Worm (Caenorhabditis elegans) whole organism, L1 larva: Measurements from ENCODE around the gene oma-1.

Experiments used
- C16A3.4 ChIP-seq: fragments of 150-350 bp; optimal IDR thresholded peaks from 2 replicates; lab custom pipeline; 2014; ENCODE audit warnings: missing biosample characterization, missing genetic modification characterization
- F16B12.6 ChIP-seq: fragments of 150-350 bp; optimal IDR thresholded peaks from 2 replicates; lab custom pipeline; 2014; ENCODE audit warnings: missing biosample characterization, missing genetic modification characterization
- Y116A8C.19 ChIP-seq: sonication (generic microtip); optimal IDR thresholded peaks from 2 replicates; lab custom pipeline; 2016; ENCODE audit warnings: missing compliant biosample characterization, missing genetic modification characterization, borderline replicate concordance
- aha-1 ChIP-seq: fragments of 150-350 bp; optimal IDR thresholded peaks from 2 replicates; lab custom pipeline; 2014; ENCODE audit warnings: missing biosample characterization, missing genetic modification characterization
- alr-1 ChIP-seq: fragments of 200-800 bp; sonication (Bioruptor generic); optimal IDR thresholded peaks from 2 replicates; lab custom pipeline; 2018; ENCODE audit warnings: borderline replicate concordance, mild to moderate bottlenecking, missing genetic modification characterization, missing compliant biosample characterization
- blmp-1 ChIP-seq: fragments of 150-350 bp; optimal IDR thresholded peaks from 2 replicates; lab custom pipeline; 2014; ENCODE audit warnings: missing biosample characterization, missing genetic modification characterization
- ceh-63 ChIP-seq: fragments of 200-800 bp; sonication (Bioruptor generic); optimal IDR thresholded peaks from 2 replicates; lab custom pipeline; 2018; ENCODE audit warnings: mild to moderate bottlenecking, missing genetic modification characterization, missing compliant biosample characterization
- ceh-82 ChIP-seq, 3 experiments: fragments of 150-350 bp in 1 of 3; sonication (generic microtip) in 2 of 3; optimal IDR thresholded peaks; 2 replicates each; lab custom pipeline; 2014 to 2017; ENCODE audit warnings: missing biosample characterization in 3 of 3, missing genetic modification characterization in 3 of 3
- ceh-88 ChIP-seq: fragments of 200-800 bp; sonication (Bioruptor generic); IDR thresholded peaks from 2 replicates; pipeline ENCODE4 v1.3.6; 2022; ENCODE audit warnings: missing genetic modification characterization, missing compliant biosample characterization
- ceh-90 ChIP-seq: sonication (generic microtip); optimal IDR thresholded peaks from 2 replicates; lab custom pipeline; 2016; ENCODE audit warnings: missing genetic modification characterization, missing compliant biosample characterization
- dpl-1 ChIP-seq, 3 experiments: fragments of 150-350 bp in 2 of 3; sonication (generic microtip) in 1 of 3; optimal IDR thresholded peaks; 2 replicates each; lab custom pipeline; 2014 to 2017; ENCODE audit warnings: missing biosample characterization in 3 of 3, missing genetic modification characterization in 3 of 3, missing genetic modification reagents in 3 of 3
- dsc-1 ChIP-seq: sonication (generic microtip); optimal IDR thresholded peaks from 2 replicates; lab custom pipeline; 2016; ENCODE audit warnings: mild to moderate bottlenecking, missing genetic modification characterization, missing compliant biosample characterization
- egl-13 ChIP-seq: sonication (generic microtip); optimal IDR thresholded peaks from 2 replicates; lab custom pipeline; 2016; ENCODE audit warnings: missing genotype, missing genetic modification reagents, missing genetic modification characterization, missing compliant biosample characterization
- egl-27 ChIP-seq, 2 experiments: fragments of 150-350 bp in 1 of 2; sonication (generic microtip); optimal IDR thresholded peaks; 3 replicates each; lab custom pipeline; 2017 to 2018; ENCODE audit warnings: missing biosample characterization in 2 of 2, missing genetic modification characterization in 2 of 2, missing genetic modification reagents in 2 of 2
- elt-3 ChIP-seq, 6 experiments: fragments of 150-350 bp in 1 of 6; sonication (generic microtip); optimal IDR thresholded peaks; 2 replicates each; lab custom pipeline; 2017 to 2018; ENCODE audit warnings: missing biosample characterization in 6 of 6, missing genetic modification characterization in 6 of 6, inconsistent platforms in 1 of 6
- fos-1 ChIP-seq: fragments of 150-350 bp; optimal IDR thresholded peaks from 2 replicates; lab custom pipeline; 2014; ENCODE audit warnings: missing biosample characterization, missing genetic modification characterization
- grh-1 ChIP-seq: fragments of 200-800 bp; sonication (Bioruptor generic); IDR thresholded peaks from 2 replicates; pipeline ENCODE4 v1.3.6; 2022; ENCODE audit warnings: missing genetic modification reagents, missing genetic modification characterization, missing compliant biosample characterization
- hlh-4 ChIP-seq: sonication (generic microtip); optimal IDR thresholded peaks from 2 replicates; lab custom pipeline; 2016; ENCODE audit warnings: mild to moderate bottlenecking, missing genetic modification characterization, missing compliant biosample characterization
- hpl-2 ChIP-seq: fragments of 150-350 bp; optimal IDR thresholded peaks from 2 replicates; lab custom pipeline; 2014; ENCODE audit warnings: missing biosample characterization, missing genetic modification reagents, missing genetic modification characterization
- irx-1 ChIP-seq: sonication (generic microtip); optimal IDR thresholded peaks from 2 replicates; lab custom pipeline; 2016; ENCODE audit warnings: missing genetic modification characterization, missing compliant biosample characterization
- lin-14 ChIP-seq: fragments of 200-800 bp; sonication (Bioruptor generic); optimal IDR thresholded peaks from 2 replicates; lab custom pipeline; 2018; ENCODE audit warnings: mild to moderate bottlenecking, missing genetic modification characterization, moderate library complexity, missing compliant biosample characterization
- lin-15B ChIP-seq: fragments of 150-350 bp; sonication (generic microtip); optimal IDR thresholded peaks from 3 replicates; lab custom pipeline; 2014; ENCODE audit warnings: missing biosample characterization, missing genetic modification characterization
- lin-35 ChIP-seq, 2 experiments: fragments of 150-350 bp; optimal IDR thresholded peaks; 2 replicates each; lab custom pipeline; 2014; ENCODE audit warnings: missing biosample characterization in 2 of 2, missing genetic modification characterization in 2 of 2, missing genetic modification reagents in 2 of 2
- lsy-2 ChIP-seq, 2 experiments: fragments of 150-350 bp; optimal IDR thresholded peaks; 2 replicates each; lab custom pipeline; 2014; ENCODE audit warnings: missing biosample characterization in 2 of 2, missing genetic modification characterization in 2 of 2
- mdl-1 ChIP-seq, 2 experiments: fragments of 150-350 bp; optimal IDR thresholded peaks; 2 replicates each; lab custom pipeline; 2014 to 2017; ENCODE audit warnings: missing biosample characterization in 2 of 2, missing genetic modification characterization in 2 of 2, inconsistent platforms in 1 of 2
- mep-1 ChIP-seq: fragments of 150-350 bp; optimal IDR thresholded peaks from 2 replicates; lab custom pipeline; 2014; ENCODE audit warnings: missing biosample characterization, missing genetic modification characterization
- nhr-12 ChIP-seq: sonication (generic microtip); optimal IDR thresholded peaks from 2 replicates; lab custom pipeline; 2017; ENCODE audit warnings: missing biosample characterization, missing genetic modification characterization
- nhr-19 ChIP-seq: fragments of 200-800 bp; sonication (Bioruptor generic); conservative IDR thresholded peaks from 2 replicates; pipeline ENCODE4 v1.3.6; 2022; ENCODE audit warnings: missing genetic modification characterization, missing compliant biosample characterization
- nhr-20 ChIP-seq: sonication (generic microtip); optimal IDR thresholded peaks from 2 replicates; lab custom pipeline; 2016; ENCODE audit warnings: mild to moderate bottlenecking, missing genetic modification characterization, missing compliant biosample characterization
- nhr-237 ChIP-seq: fragments of 150-350 bp; optimal IDR thresholded peaks from 2 replicates; lab custom pipeline; 2014; ENCODE audit warnings: missing biosample characterization, missing genetic modification characterization
- nhr-28 ChIP-seq: fragments of 150-350 bp; optimal IDR thresholded peaks from 2 replicates; lab custom pipeline; 2014; ENCODE audit warnings: missing biosample characterization, missing genetic modification characterization
- nhr-47 ChIP-seq: sonication (generic microtip); optimal IDR thresholded peaks from 2 replicates; lab custom pipeline; 2016; ENCODE audit warnings: mild to moderate bottlenecking, missing genetic modification characterization, moderate library complexity, missing compliant biosample characterization
- nhr-71 ChIP-seq: sonication (generic microtip); optimal IDR thresholded peaks from 2 replicates; lab custom pipeline; 2016; ENCODE audit warnings: mild to moderate bottlenecking, missing genetic modification characterization, moderate library complexity, missing compliant biosample characterization
- nhr-77 ChIP-seq: fragments of 150-350 bp; optimal IDR thresholded peaks from 2 replicates; lab custom pipeline; 2014; ENCODE audit warnings: missing biosample characterization, missing genetic modification characterization
- nhr-85 ChIP-seq: sonication (generic microtip); peaks from one replicate; lab custom pipeline; 2016; ENCODE audit warnings: missing genetic modification characterization, inconsistent platforms, missing compliant biosample characterization
- rnt-1 ChIP-seq: sonication (generic microtip); optimal IDR thresholded peaks from 2 replicates; lab custom pipeline; 2016; ENCODE audit warnings: mild to moderate bottlenecking, missing genetic modification characterization, moderate library complexity, missing compliant biosample characterization
- skn-1 ChIP-seq: fragments of 150-350 bp; optimal IDR thresholded peaks from 2 replicates; lab custom pipeline; 2014; ENCODE audit warnings: missing biosample characterization, missing genetic modification characterization
- snu-23 ChIP-seq: sonication (generic microtip); optimal IDR thresholded peaks from 2 replicates; lab custom pipeline; 2016; ENCODE audit warnings: missing genetic modification characterization, missing compliant biosample characterization
- sox-4 ChIP-seq: sonication (generic microtip); optimal IDR thresholded peaks from 2 replicates; lab custom pipeline; 2016; ENCODE audit warnings: missing genetic modification characterization, missing compliant biosample characterization
- sup-37 ChIP-seq: fragments of 200-800 bp; sonication (Bioruptor generic); optimal IDR thresholded peaks from 2 replicates; lab custom pipeline; 2018; ENCODE audit warnings: mild to moderate bottlenecking, missing genetic modification characterization, missing compliant biosample characterization
- swsn-7 ChIP-seq: sonication (generic microtip); optimal IDR thresholded peaks from 2 replicates; lab custom pipeline; 2016; ENCODE audit warnings: missing genetic modification characterization, missing compliant biosample characterization
- tbx-2 ChIP-seq: sonication (generic microtip); optimal IDR thresholded peaks from 2 replicates; lab custom pipeline; 2016; ENCODE audit warnings: missing genetic modification characterization, missing compliant biosample characterization
- tlp-1 ChIP-seq: fragments of 150-350 bp; optimal IDR thresholded peaks from 2 replicates; lab custom pipeline; 2014; ENCODE audit warnings: missing biosample characterization, missing genetic modification characterization
- unc-130 ChIP-seq: fragments of 150-350 bp; optimal IDR thresholded peaks from 2 replicates; lab custom pipeline; 2017; ENCODE audit warnings: missing biosample characterization, missing genetic modification characterization, inconsistent platforms
- unc-62 ChIP-seq: fragments of 150-350 bp; optimal IDR thresholded peaks from 2 replicates; lab custom pipeline; 2014; ENCODE audit warnings: missing biosample characterization, missing genetic modification reagents, missing genetic modification characterization
- vab-15 ChIP-seq: sonication (generic microtip); optimal IDR thresholded peaks from 2 replicates; lab custom pipeline; 2017; ENCODE audit warnings: missing genotype, mild to moderate bottlenecking, missing genetic modification characterization, missing compliant biosample characterization
- ztf-11 ChIP-seq, 2 experiments: sonication (generic microtip); optimal IDR thresholded peaks; 2 replicates each; lab custom pipeline; 2016 to 2017; ENCODE audit warnings: missing genetic modification characterization in 2 of 2, missing biosample characterization in 1 of 2, missing compliant biosample characterization in 1 of 2

Gene oma-1

ce11 chrIV:8864672-8865071 is 24.1 kb upstream of the oma-1 start (continued):
- TF ChIP-seq nhr-19 (GFP tag; lab: Robert Waterston, UW) (0 out of 2 replicates have a peak, but pooled peaks have one; percentile 14), egl-13 (no peak), hpl-2 (GFP tag; lab: Kevin White, UChicago) (no peak), egl-27 (tag; optimal IDR thresholded peaks at IDR 0.05; lab: Kevin White, UChicago) (no peak), skn-1 (tag; lab: Kevin White, UChicago) (no peak), lin-35 (GFP tag; optimal IDR thresholded peaks at IDR 0.05; lab: Kevin White, UChicago) (peak in 1 of 2 experiments; percentile 33), ceh-63 (GFP tag; lab: Kevin White, UChicago) (no peak), hlh-4 (tag; lab: Kevin White, UChicago) (no peak), blmp-1 (tag; lab: Kevin White, UChicago) (peak; percentile 38), nhr-47 (tag; lab: Kevin White, UChicago) (no peak), fos-1 (tag; lab: Kevin White, UChicago) (no peak), vab-15 (no peak), nhr-77 (no peak), unc-130 (no peak), swsn-7 (tag; lab: Kevin White, UChicago) (no peak), nhr-85 (tag; lab: Kevin White, UChicago) (peak; percentile 85), snu-23 (GFP tag; lab: Kevin White, UChicago) (peak; percentile 28), ceh-88 (no peak), Y116A8C.19 (no peak), nhr-237 (tag; lab: Kevin White, UChicago) (no peak), lin-14 (GFP tag; lab: Kevin White, UChicago) (peak; percentile 46), unc-62 (GFP tag; lab: Kevin White, UChicago) (no peak), mep-1 (tag; lab: Kevin White, UChicago) (no peak), alr-1 (no peak), F16B12.6 (tag; lab: Kevin White, UChicago) (no peak), tlp-1 (no peak), irx-1 (tag; lab: Kevin White, UChicago) (no peak), lin-15B (tag; lab: Kevin White, UChicago) (no peak), grh-1 (no peak), nhr-20 (tag; lab: Kevin White, UChicago) (peak; percentile 12), tbx-2 (tag; lab: Kevin White, UChicago) (no peak), dsc-1 (tag; lab: Kevin White, UChicago) (no peak), nhr-71 (tag; lab: Kevin White, UChicago) (peak; percentile 62), sox-4 (tag; lab: Kevin White, UChicago) (no peak), ztf-11 (tag; optimal IDR thresholded peaks at IDR 0.05; lab: Kevin White, UChicago) (no peak), aha-1 (tag; lab: Kevin White, UChicago) (no peak)

DNA sequence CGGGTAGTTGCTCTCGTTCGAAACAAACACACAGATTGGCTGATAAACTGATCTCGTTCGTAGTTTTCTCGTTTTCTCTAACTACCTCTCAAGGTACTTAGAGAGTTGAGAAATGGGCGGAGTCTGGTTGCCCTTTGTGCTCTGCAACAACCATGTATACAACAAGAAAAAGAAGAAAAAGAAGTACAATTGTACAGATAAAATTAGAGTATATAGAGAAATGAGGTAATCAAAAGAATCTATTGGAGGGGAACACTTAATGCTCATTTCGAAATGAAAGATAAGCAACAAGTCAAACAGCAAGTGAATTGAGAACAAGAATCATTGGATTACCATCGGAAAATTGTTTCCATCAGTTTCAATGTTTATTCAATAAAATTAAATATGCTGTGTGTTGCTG is 23.4 kb upstream of the oma-1 start, which contains the start of gene C09G9.1:
Gene C09G9.1, minus strand, starts transcription at position 143 of the 400 bp plus-strand sequence.
- peak; percentile 11 for TF ChIP-seq nhr-77
- TF ChIP-seq ceh-90 (tag; lab: Kevin White, UChicago) = no peak

- TF ChIP-seq ztf-11 (tag; optimal IDR thresholded peaks at IDR 0.05; lab: Kevin White, UChicago) (peak in 1 of 2 experiments; percentile 34), nhr-28 (tag; lab: Kevin White, UChicago) (no peak), rnt-1 (tag; lab: Kevin White, UChicago) (peak; percentile 73), skn-1 (tag; lab: Kevin White, UChicago) (peak; percentile 60), nhr-77 (peak; percentile 34), nhr-19 (GFP tag; lab: Robert Waterston, UW) (peak; percentile 33), lsy-2 (tag; optimal IDR thresholded peaks at IDR 0.05; lab: Kevin White, UChicago) (peak; percentile 27 to 52), tbx-2 (tag; lab: Kevin White, UChicago) (peak; percentile 38), elt-3 (tag; optimal IDR thresholded peaks at IDR 0.05; lab: Kevin White, UChicago) (peak in 1 of 6 experiments; percentile 58), lin-14 (GFP tag; lab: Kevin White, UChicago) (peak; percentile 97), hlh-4 (tag; lab: Kevin White, UChicago) (no peak), nhr-71 (tag; lab: Kevin White, UChicago) (peak; percentile 74), mdl-1 (tag; optimal IDR thresholded peaks at IDR 0.05; lab: Kevin White, UChicago) (peak in 1 of 2 experiments; percentile 46), vab-15 (no peak), nhr-20 (tag; lab: Kevin White, UChicago) (peak; percentile 73), sox-4 (tag; lab: Kevin White, UChicago) (no peak), lin-35 (GFP tag; optimal IDR thresholded peaks at IDR 0.05; lab: Kevin White, UChicago) (peak; percentile 50 to 74), nhr-47 (tag; lab: Kevin White, UChicago) (peak; percentile 43), nhr-12 (tag; lab: Kevin White, UChicago) (no peak), snu-23 (GFP tag; lab: Kevin White, UChicago) (peak; percentile 67), C16A3.4 (tag; lab: Kevin White, UChicago) (peak; percentile 31), egl-27 (tag; optimal IDR thresholded peaks at IDR 0.05; lab: Kevin White, UChicago) (peak in 1 of 2 experiments; percentile 14), sup-37 (GFP tag; lab: Kevin White, UChicago) (no peak), dpl-1 (GFP tag; optimal IDR thresholded peaks at IDR 0.05; lab: Kevin White, UChicago) (peak; percentile 51 to 64 (median 56)), mep-1 (tag; lab: Kevin White, UChicago) (peak; percentile 77), ceh-82 (tag; optimal IDR thresholded peaks at IDR 0.05; lab: Kevin White, UChicago) (peak in 1 of 3 experiments; percentile 18)
These were observed 22.7 kb upstream of the oma-1 start for ce11 chrIV:8866092-8866491.
